Worm (Caenorhabditis elegans): ENCODE data around the gene micu-1.

- TF ChIP-seq elt-3 (tag; optimal IDR thresholded peaks at IDR 0.05) (no peak), sem-4 (tag; optimal IDR thresholded peaks at IDR 0.05) (no peak), mab-5 (tag; optimal IDR thresholded peaks at IDR 0.05) (peak; percentile 27), unc-39 (tag; optimal IDR thresholded peaks at IDR 0.05) (no peak), peb-1 (tag; optimal IDR thresholded peaks at IDR 0.05) (no peak), ztf-1 (GFP tag; conservative IDR thresholded peaks at IDR 0.05) (no peak), ztf-4 (tag; optimal IDR thresholded peaks at IDR 0.05) (peak; percentile 42), blmp-1 (tag; optimal IDR thresholded peaks at IDR 0.05; ENCODE audit: insufficient read depth) (no peak)
These were observed at the start of gene micu-1, which contains the start of gene Y67H2A.2 for ce11 chrIV:13297746-13298145.
